Worm (Caenorhabditis elegans): ENCODE data around the gene rfl-1.

rfl-1 gene

ce11 chrIII:7021156-7021637 lies at the start of gene rfl-1:
Gene rfl-1, plus strand, starts transcription at chrIII:7021206.
- TF ChIP-seq blmp-1 (tag; optimal IDR thresholded peaks at IDR 0.05; ENCODE audit: insufficient read depth) (no peak), peb-1 (tag; optimal IDR thresholded peaks at IDR 0.05) (no peak), sma-9 (GFP tag; optimal IDR thresholded peaks at IDR 0.05) (peak; percentile 6), sma-9 (tag; optimal IDR thresholded peaks at IDR 0.05) (no peak), zag-1 (tag; optimal IDR thresholded peaks at IDR 0.05) (no peak), mdl-1 (tag; optimal IDR thresholded peaks at IDR 0.05) (no peak), lin-13 (GFP tag; optimal IDR thresholded peaks at IDR 0.05) (no peak), ceh-16 (tag; optimal IDR thresholded peaks at IDR 0.05) (no peak), ZK546.5 (tag; optimal IDR thresholded peaks at IDR 0.05) (no peak), fos-1 (tag; optimal IDR thresholded peaks at IDR 0.05) (no peak), nhr-11 (tag; optimal IDR thresholded peaks at IDR 0.05) (no peak), lin-11 (tag; optimal IDR thresholded peaks at IDR 0.05) (no peak), C34F6.9 (tag; optimal IDR thresholded peaks at IDR 0.05) (peak; percentile 69), nhr-10 (tag; optimal IDR thresholded peaks at IDR 0.05) (no peak), skn-1 (tag; optimal IDR thresholded peaks at IDR 0.05) (no peak), crh-2 (tag; optimal IDR thresholded peaks at IDR 0.05) (peak; percentile 49), lsy-2 (tag; optimal IDR thresholded peaks at IDR 0.05) (peak; percentile 47 to 84), ztf-11 (tag; optimal IDR thresholded peaks at IDR 0.05) (no peak), F13H6.1 (tag; optimal IDR thresholded peaks at IDR 0.05) (peak; percentile 34), nhr-23 (tag; optimal IDR thresholded peaks at IDR 0.05) (no peak), ztf-4 (tag; optimal IDR thresholded peaks at IDR 0.05) (peak; percentile 8), nhr-77 (tag; optimal IDR thresholded peaks at IDR 0.05) (no peak), unc-55 (GFP tag; optimal IDR thresholded peaks at IDR 0.05) (peak; percentile 79), egl-27 (tag; optimal IDR thresholded peaks at IDR 0.05) (no peak), R02D3.7 (tag; optimal IDR thresholded peaks at IDR 0.05) (peak; percentile 86), elt-3 (tag; optimal IDR thresholded peaks at IDR 0.05) (no peak), Y55F3AM.14 (GFP tag; optimal IDR thresholded peaks at IDR 0.05) (no peak), sem-4 (tag; optimal IDR thresholded peaks at IDR 0.05) (no peak), nhr-129 (tag; optimal IDR thresholded peaks at IDR 0.05) (peak; percentile 59), ceh-82 (tag; optimal IDR thresholded peaks at IDR 0.05) (no peak), nhr-12 (tag; optimal IDR thresholded peaks at IDR 0.05) (no peak), elt-1 (tag; optimal IDR thresholded peaks at IDR 0.05) (no peak), alr-1 (tag; optimal IDR thresholded peaks at IDR 0.05) (no peak), unc-62 (GFP tag; optimal IDR thresholded peaks at IDR 0.05) (no peak), sma-3 (GFP tag; optimal IDR thresholded peaks at IDR 0.05) (peak; percentile 37), gmeb-1 (tag; optimal IDR thresholded peaks at IDR 0.05) (no peak), nhr-25 (tag; optimal IDR thresholded peaks at IDR 0.05) (no peak), ama-1 (optimal IDR thresholded peaks at IDR 0.05) (no peak), mab-5 (tag; optimal IDR thresholded peaks at IDR 0.05) (no peak), nhr-6 (tag; optimal IDR thresholded peaks at IDR 0.05) (no peak), dmd-4 (tag; optimal IDR thresholded peaks at IDR 0.05) (no peak), nhr-21 (tag; optimal IDR thresholded peaks at IDR 0.05) (no peak), mbf-1 (tag; optimal IDR thresholded peaks at IDR 0.05) (no peak)

ce11 chrIII:6971662-6972284 lies 49.2 kb upstream of the rfl-1 start, which contains the start of the genes eef-1A.1 and rfc-4:
Gene eef-1A.1, minus strand, starts transcription at chrIII:6971712.
Gene rfc-4, plus strand, starts transcription at chrIII:6972253.
- TF ChIP-seq crh-2 (tag; optimal IDR thresholded peaks at IDR 0.05) (peak; percentile 98), ztf-1 (GFP tag; conservative IDR thresholded peaks at IDR 0.05) (no peak), nhr-6 (tag; optimal IDR thresholded peaks at IDR 0.05) (peak; percentile 97), R02D3.7 (tag; optimal IDR thresholded peaks at IDR 0.05) (peak; percentile 79), skn-1 (tag; optimal IDR thresholded peaks at IDR 0.05) (peak; percentile 91), unc-39 (tag; optimal IDR thresholded peaks at IDR 0.05) (no peak), nhr-11 (tag; optimal IDR thresholded peaks at IDR 0.05) (no peak), nhr-23 (tag; optimal IDR thresholded peaks at IDR 0.05) (no peak), mbf-1 (tag; optimal IDR thresholded peaks at IDR 0.05) (no peak), egl-27 (tag; optimal IDR thresholded peaks at IDR 0.05) (peak; percentile 55), fos-1 (tag; optimal IDR thresholded peaks at IDR 0.05) (peak; percentile 98), nhr-21 (tag; optimal IDR thresholded peaks at IDR 0.05) (peak; percentile 95), nhr-77 (tag; optimal IDR thresholded peaks at IDR 0.05) (peak; percentile 71), sma-3 (GFP tag; optimal IDR thresholded peaks at IDR 0.05) (peak; percentile 98), nhr-10 (tag; optimal IDR thresholded peaks at IDR 0.05) (peak; percentile 18), F13H6.1 (tag; optimal IDR thresholded peaks at IDR 0.05) (peak; percentile 87), zag-1 (tag; optimal IDR thresholded peaks at IDR 0.05) (peak; percentile 83), lin-13 (GFP tag; optimal IDR thresholded peaks at IDR 0.05) (peak; percentile 97), lin-39 (tag; optimal IDR thresholded peaks at IDR 0.05) (no peak), nhr-237 (tag; optimal IDR thresholded peaks at IDR 0.05) (peak; percentile 47), gmeb-1 (tag; optimal IDR thresholded peaks at IDR 0.05) (peak; percentile 97), ZK546.5 (tag; optimal IDR thresholded peaks at IDR 0.05) (peak; percentile 98), alr-1 (tag; optimal IDR thresholded peaks at IDR 0.05) (no peak), nhr-25 (tag; optimal IDR thresholded peaks at IDR 0.05) (peak; percentile 98), elt-3 (tag; optimal IDR thresholded peaks at IDR 0.05) (no peak), ceh-16 (tag; optimal IDR thresholded peaks at IDR 0.05) (peak; percentile 87), ztf-4 (tag; optimal IDR thresholded peaks at IDR 0.05) (peak; percentile 88), C34F6.9 (tag; optimal IDR thresholded peaks at IDR 0.05) (peak; percentile 100), nhr-129 (tag; optimal IDR thresholded peaks at IDR 0.05) (peak; percentile 99), nhr-12 (tag; optimal IDR thresholded peaks at IDR 0.05) (peak; percentile 68), sma-9 (GFP tag; optimal IDR thresholded peaks at IDR 0.05) (peak; percentile 93), sma-9 (tag; optimal IDR thresholded peaks at IDR 0.05) (no peak), blmp-1 (tag; optimal IDR thresholded peaks at IDR 0.05; ENCODE audit: insufficient read depth) (peak; percentile 86), elt-1 (tag; optimal IDR thresholded peaks at IDR 0.05) (no peak), ztf-11 (tag; optimal IDR thresholded peaks at IDR 0.05) (no peak), sem-4 (tag; optimal IDR thresholded peaks at IDR 0.05) (peak; percentile 96), peb-1 (tag; optimal IDR thresholded peaks at IDR 0.05) (no peak)
